Worm (Caenorhabditis elegans) whole organism, early embryonic: ENCODE results near the gene dhs-14.

Experiments used
- B0310.2 ChIP-seq: sonication (generic microtip); optimal IDR thresholded peaks from 2 replicates; lab custom pipeline; 2016; ENCODE audit warnings: mild to moderate bottlenecking, missing genetic modification characterization, missing compliant biosample characterization
- F13C5.2 ChIP-seq: sonication (generic microtip); optimal IDR thresholded peaks from 2 replicates; lab custom pipeline; 2017; ENCODE audit warnings: mild to moderate bottlenecking, missing genetic modification characterization, inconsistent platforms, missing compliant biosample characterization
- aly-1 ChIP-seq: sonication (generic microtip); optimal IDR thresholded peaks from 2 replicates; lab custom pipeline; 2016; ENCODE audit warnings: missing genetic modification characterization, missing compliant biosample characterization
- ama-1 ChIP-seq: fragments of 150-350 bp; optimal IDR thresholded peaks from 2 replicates; lab custom pipeline; 2014
- ets-7 ChIP-seq: sonication (generic microtip); optimal IDR thresholded peaks from 2 replicates; lab custom pipeline; 2016; ENCODE audit warnings: missing genotype, missing genetic modification characterization, missing compliant biosample characterization
- flt-1 ChIP-seq: fragments of 200-800 bp; sonication (Bioruptor generic); IDR thresholded peaks from 2 replicates; pipeline ENCODE4 v1.3.6; 2022; ENCODE audit warnings: missing genetic modification characterization, missing compliant biosample characterization
- hmbx-1 ChIP-seq: sonication (generic microtip); optimal IDR thresholded peaks from 2 replicates; lab custom pipeline; 2016; ENCODE audit warnings: mild to moderate bottlenecking, missing genetic modification characterization, missing compliant biosample characterization
- hmg-4 ChIP-seq: fragments of 200-800 bp; sonication (Bioruptor generic); optimal IDR thresholded peaks from 2 replicates; lab custom pipeline; 2018; ENCODE audit warnings: mild to moderate bottlenecking, missing genetic modification characterization, missing compliant biosample characterization
- hnd-1 ChIP-seq: sonication (generic microtip); optimal IDR thresholded peaks from 2 replicates; lab custom pipeline; 2016; ENCODE audit warnings: missing genetic modification characterization, missing compliant biosample characterization
- pes-1 ChIP-seq: fragments of 200-800 bp; sonication (Bioruptor generic); IDR thresholded peaks from 2 replicates; pipeline ENCODE4 v1.3.6; 2022; ENCODE audit warnings: missing genetic modification reagents, missing genetic modification characterization, missing compliant biosample characterization
- scrt-1 ChIP-seq: fragments of 200-800 bp; sonication (Bioruptor generic); IDR thresholded peaks from 2 replicates; pipeline ENCODE4 v1.3.6; 2022; ENCODE audit warnings: missing genetic modification characterization, missing compliant biosample characterization
- tbx-11 ChIP-seq: fragments of 200-800 bp; sonication (Bioruptor generic); IDR thresholded peaks from 2 replicates; pipeline ENCODE4 v1.3.6; 2022; ENCODE audit warnings: missing genetic modification characterization, missing compliant biosample characterization
- tbx-37 ChIP-seq: fragments of 200-800 bp; sonication (Bioruptor generic); conservative IDR thresholded peaks from 2 replicates; pipeline ENCODE4 v1.3.6; 2022; ENCODE audit warnings: missing genetic modification reagents, missing genetic modification characterization, missing compliant biosample characterization
- tra-4 ChIP-seq: sonication (generic microtip); optimal IDR thresholded peaks from 2 replicates; lab custom pipeline; 2017; ENCODE audit warnings: missing genetic modification characterization, missing compliant biosample characterization

DNA sequence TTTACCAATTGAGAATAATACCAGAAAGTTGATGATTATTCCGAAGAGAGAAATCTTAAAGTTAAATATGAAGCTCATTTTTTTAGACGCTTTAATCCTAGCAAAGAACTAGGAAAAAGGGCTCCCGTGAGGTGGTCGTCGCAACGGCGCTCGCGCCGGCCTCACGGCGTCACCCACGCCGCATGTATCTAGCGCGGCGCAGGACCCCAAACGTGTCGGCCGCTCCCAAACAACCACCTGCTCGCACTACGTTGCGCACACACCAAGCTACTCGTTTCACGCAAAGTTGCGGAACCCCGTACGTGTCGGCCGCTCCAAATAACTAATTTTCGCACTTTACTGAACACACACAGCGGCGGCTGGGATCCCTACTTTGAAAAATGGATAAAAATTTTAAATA lies 18.6 kb downstream of the dhs-14 start:
- no peak for TF ChIP-seq aly-1 (tag; lab: Kevin White, UChicago)
- no peak for TF ChIP-seq ama-1 (lab: Kevin White, UChicago)
- no peak for TF ChIP-seq hmbx-1 (tag; lab: Kevin White, UChicago)
- no peak for TF ChIP-seq scrt-1 (GFP tag; lab: Robert Waterston, UW)
- TF ChIP-seq flt-1 (GFP tag; lab: Robert Waterston, UW), result no peak
- TF ChIP-seq tbx-11 (GFP tag; lab: Robert Waterston, UW), result no peak
- no peak for TF ChIP-seq F13C5.2 (tag; lab: Kevin White, UChicago)
- no peak for TF ChIP-seq pes-1 (GFP tag; lab: Robert Waterston, UW)
- TF ChIP-seq tbx-37 (GFP tag; lab: Robert Waterston, UW), result no peak
- no peak for TF ChIP-seq B0310.2 (tag; lab: Kevin White, UChicago)
- no peak for TF ChIP-seq hnd-1 (tag; lab: Kevin White, UChicago)
- no peak for TF ChIP-seq tra-4 (tag; lab: Kevin White, UChicago)
- no peak for TF ChIP-seq ets-7 (tag; lab: Kevin White, UChicago)
- TF ChIP-seq hmg-4 (GFP tag; lab: Kevin White, UChicago), result no peak
